Worm (Caenorhabditis elegans): ENCODE measurements around the gene C45H4.18.

DNA sequence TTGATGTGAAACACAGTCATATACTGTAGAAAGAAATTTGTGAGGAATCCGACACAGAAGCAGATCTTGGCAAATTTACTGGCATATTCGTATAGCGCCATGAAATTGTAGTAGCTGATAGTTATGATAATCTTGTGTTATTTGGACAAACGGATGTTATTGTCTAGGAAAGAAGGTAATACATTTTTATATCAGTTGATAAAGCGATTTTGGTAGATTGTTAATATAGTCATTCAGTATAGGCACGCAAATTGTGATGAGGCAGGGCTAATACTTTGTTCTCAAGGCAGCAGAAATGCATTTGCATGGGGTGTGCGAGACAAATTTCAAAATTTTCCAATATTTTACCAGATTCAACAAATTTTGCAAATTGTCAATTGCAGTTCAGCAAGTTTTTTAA, 29.3 kb upstream of the C45H4.18 start, which contains the start of gene str-52:
- TF ChIP-seq ztf-4 (tag; optimal IDR thresholded peaks at IDR 0.05) (no peak), nhr-90 (tag; optimal IDR thresholded peaks at IDR 0.05; ENCODE audit: poor library complexity) (no peak), ama-1 (optimal IDR thresholded peaks at IDR 0.05) (no peak), pag-3 (tag; optimal IDR thresholded peaks at IDR 0.05; ENCODE audit: borderline replicate concordance, insufficient read depth) (no peak), lin-39 (tag; optimal IDR thresholded peaks at IDR 0.05) (no peak), zag-1 (tag; optimal IDR thresholded peaks at IDR 0.05) (no peak), dpl-1 (GFP tag; optimal IDR thresholded peaks at IDR 0.05) (no peak), fos-1 (tag; optimal IDR thresholded peaks at IDR 0.05) (no peak), nhr-12 (tag; optimal IDR thresholded peaks at IDR 0.05) (no peak), ztf-11 (tag; optimal IDR thresholded peaks at IDR 0.05) (no peak)
